Worm (Caenorhabditis elegans): ENCODE data around the gene brc-1.
A peak's percentile ranks its signal among the peaks of the same experiment; 100 is the strongest.

Gene brc-1

ce11 chrIII:3834800-3835271, 27.9 kb downstream of the brc-1 start, which contains the start of gene cyp-25A2 (continued):
- TF ChIP-seq dmd-6 (GFP tag; IDR thresholded peaks at IDR 0.05): peak; percentile 73
- peak; percentile 8 for TF ChIP-seq hlh-30 (tag; optimal IDR thresholded peaks at IDR 0.05; ENCODE audit: insufficient read depth)
- no peak for TF ChIP-seq ctbp-1 (GFP tag; IDR thresholded peaks at IDR 0.05)

ce11 chrIII:3832291-3832690, 30.5 kb downstream of the brc-1 start, which contains the start of gene cyp-25A1:
Gene cyp-25A1 (plus strand): TSS chrIII:3832591.
- no peak for TF ChIP-seq nhr-10 (tag; optimal IDR thresholded peaks at IDR 0.05)
- no peak for TF ChIP-seq ama-1 (optimal IDR thresholded peaks at IDR 0.05)
- TF ChIP-seq lim-7 (GFP tag; IDR thresholded peaks at IDR 0.05): no peak
- TF ChIP-seq tra-1 (GFP tag; IDR thresholded peaks at IDR 0.05): no peak
- TF ChIP-seq saeg-2 (GFP tag; IDR thresholded peaks at IDR 0.05): no peak
- no peak for TF ChIP-seq lsy-2 (tag; optimal IDR thresholded peaks at IDR 0.05)
- TF ChIP-seq tag-97 (GFP tag; IDR thresholded peaks at IDR 0.05): no peak
- no peak for TF ChIP-seq nhr-6 (tag; optimal IDR thresholded peaks at IDR 0.05)
- TF ChIP-seq unc-62 (GFP tag; optimal IDR thresholded peaks at IDR 0.05 in 1 of 2): no peak
- TF ChIP-seq unc-62 (tag; optimal IDR thresholded peaks at IDR 0.05): no peak
- no peak for TF ChIP-seq Y5F2A.4 (GFP tag; optimal IDR thresholded peaks at IDR 0.05)
- peak; percentile 12 for TF ChIP-seq nhr-28 (tag; optimal IDR thresholded peaks at IDR 0.05)
- TF ChIP-seq dpl-1 (GFP tag; optimal IDR thresholded peaks at IDR 0.05): no peak
- TF ChIP-seq hlh-11 (tag; optimal IDR thresholded peaks at IDR 0.05): no peak
- no peak for TF ChIP-seq aly-2 (tag; optimal IDR thresholded peaks at IDR 0.05)
- TF ChIP-seq daf-16 (GFP tag; optimal IDR thresholded peaks at IDR 0.05): no peak
- TF ChIP-seq daf-16 (tag; optimal IDR thresholded peaks at IDR 0.05): peak; percentile 43
- TF ChIP-seq ceh-82 (tag; optimal IDR thresholded peaks at IDR 0.05): no peak
- no peak for TF ChIP-seq lin-29 (GFP tag; IDR thresholded peaks at IDR 0.05)
- no peak for TF ChIP-seq attf-4 (tag; optimal IDR thresholded peaks at IDR 0.05)

- peak in 1 of 2 experiments; percentile 91 for TF ChIP-seq unc-62 (GFP tag; optimal IDR thresholded peaks at IDR 0.05 in 1 of 2)
- TF ChIP-seq unc-62 (tag; optimal IDR thresholded peaks at IDR 0.05): no peak
- TF ChIP-seq nhr-25 (tag; optimal IDR thresholded peaks at IDR 0.05; ENCODE audit: borderline replicate concordance, insufficient read depth): no peak
Observed at ce11 chrIII:3831798-3832197, 31.0 kb downstream of the brc-1 start.

ce11 chrIII:3831381-3831780, 31.4 kb downstream of the brc-1 start, which contains the start of gene C36A4.10:
Gene C36A4.10 (minus strand): TSS chrIII:3831481.
- no peak for TF ChIP-seq arid-1 (GFP tag; conservative IDR thresholded peaks at IDR 0.05)

- TF ChIP-seq hif-1 (tag; optimal IDR thresholded peaks at IDR 0.05) (no peak), lin-15B (tag; optimal IDR thresholded peaks at IDR 0.05) (no peak), lin-1 (GFP tag; IDR thresholded peaks at IDR 0.05) (no peak), gei-8 (GFP tag; optimal IDR thresholded peaks at IDR 0.05) (no peak), T20F7.1 (GFP tag; optimal IDR thresholded peaks at IDR 0.05) (no peak), vab-7 (GFP tag; IDR thresholded peaks at IDR 0.05) (no peak), F26F4.8 (GFP tag; conservative IDR thresholded peaks at IDR 0.05) (no peak), ama-1 (optimal IDR thresholded peaks at IDR 0.05) (no peak), ztf-7 (tag; optimal IDR thresholded peaks at IDR 0.05) (no peak)
Observed at ce11 chrIII:3829105-3829504, 33.7 kb downstream of the brc-1 start, which contains the start of gene cnnm-5. Gene cnnm-5 (minus strand): TSS chrIII:3829205.
